Worm (Caenorhabditis elegans) whole organism, L1 larva: Measurements from ENCODE around the gene rps-1.

Experiments used
- egl-27 ChIP-seq, 2 experiments: fragments of 150-350 bp in 1 of 2; sonication (generic microtip); optimal IDR thresholded peaks; 3 replicates each; lab custom pipeline; 2017 to 2018; ENCODE audit warnings: missing biosample characterization in 2 of 2, missing genetic modification characterization in 2 of 2, missing genetic modification reagents in 2 of 2
- pqm-1 ChIP-seq: sonication (generic microtip); optimal IDR thresholded peaks from 3 replicates; lab custom pipeline; 2017; ENCODE audit warnings: missing biosample characterization, missing genetic modification characterization

- TF ChIP-seq pqm-1 (tag; lab: Kevin White, UChicago) (no peak), egl-27 (tag; optimal IDR thresholded peaks at IDR 0.05; lab: Kevin White, UChicago) (no peak)
Observed at ce11 chrIII:4439493-4439983, 36.2 kb upstream of the rps-1 start, which contains the start of gene C28A5.2.
